Comparison of ENCODE assay signal across 1 fruit fly cellular context in the genomic region with DNA sequence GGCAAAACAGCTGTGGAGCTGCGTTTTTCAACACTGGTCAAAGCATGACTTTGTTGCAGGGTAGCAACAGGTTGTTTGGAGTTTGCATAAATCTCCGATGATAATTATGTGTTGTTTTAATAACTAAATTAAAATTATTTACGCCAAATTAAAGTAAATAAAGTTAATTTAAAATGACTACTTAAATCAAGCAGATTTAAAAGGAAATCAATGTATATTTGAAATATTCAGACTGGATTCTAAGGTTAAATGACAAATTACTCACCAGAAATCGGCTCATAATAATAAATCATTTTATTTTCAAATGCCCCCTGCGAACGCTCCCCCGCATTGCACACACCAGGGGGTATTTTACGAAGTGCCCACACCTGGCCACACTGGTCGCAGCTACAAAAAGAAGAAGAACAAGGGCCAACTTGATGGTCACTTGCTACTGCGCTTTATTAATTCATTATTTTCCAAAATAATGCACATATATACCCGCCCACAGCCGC.
TF ChIP-seq lines count a peak whose summit lies in the region.

A gene (minus strand): TSS at position 40 of the 494 bp plus-strand sequence.
A gene (plus strand): TSS at position 371 of the 494 bp plus-strand sequence.

TF ChIP-seq in whole organism, embryonic, 481 proteins besides CTCF, POLR2A, EP300 and RAD21 (continued from another document and continues in another):
- TF ChIP-seq CG6791 (GFP tag; IDR thresholded peaks at IDR 0.05; lab: Robert Waterston, UW; ENCODE audit: partially characterized antibody) (0 out of 3 replicates have a peak, but pooled peaks have one; percentile 21), luna (GFP tag; optimal IDR thresholded peaks at IDR 0.05; lab: Kevin White, UChicago) (peak; percentile 24), Sry-β (GFP tag; optimal IDR thresholded peaks at IDR 0.05; lab: Kevin White, UChicago) (no peak), CG15479 (GFP tag; optimal IDR thresholded peaks at IDR 0.05; lab: Kevin White, UChicago) (no peak), D (optimal IDR thresholded peaks at IDR 0.05; lab: Kevin White, UChicago) (no peak), D (GFP tag; optimal IDR thresholded peaks at IDR 0.05; lab: Kevin White, UChicago) (peak; percentile 82), CG4707 (GFP tag; optimal IDR thresholded peaks at IDR 0.05; lab: Kevin White, UChicago) (peak; percentile 62), ase (GFP tag; IDR thresholded peaks at IDR 0.05; lab: Robert Waterston, UW) (peak; percentile 93), CG7556 (GFP tag; optimal IDR thresholded peaks at IDR 0.05; lab: Kevin White, UChicago) (peak; percentile 92), CG14667 (GFP tag; IDR thresholded peaks at IDR 0.05; lab: Robert Waterston, UW) (peak; percentile 92), bsh (GFP tag; optimal IDR thresholded peaks at IDR 0.05; lab: Kevin White, UChicago) (peak; percentile 50 to 90), CG16813 (GFP tag; IDR thresholded peaks at IDR 0.05; lab: Robert Waterston, UW; ENCODE audit: partially characterized antibody) (no peak), CG17802 (tag; optimal IDR thresholded peaks at IDR 0.05; lab: Kevin White, UChicago) (peak; percentile 51), pnt (GFP tag; optimal IDR thresholded peaks at IDR 0.05; lab: Kevin White, UChicago) (peak; percentile 62), az2 (GFP tag; optimal IDR thresholded peaks at IDR 0.05; lab: Kevin White, UChicago) (peak; percentile 94), CG18011 (GFP tag; optimal IDR thresholded peaks at IDR 0.05; lab: Kevin White, UChicago) (peak; percentile 75), CG43689 (GFP tag; IDR thresholded peaks at IDR 0.05; lab: Robert Waterston, UW) (peak; percentile 88), dysf (GFP tag; IDR thresholded peaks at IDR 0.05; lab: Robert Waterston, UW) (peak; percentile 95), dan (GFP tag; IDR thresholded peaks at IDR 0.05; lab: Robert Waterston, UW) (peak; percentile 51; the same call in 1 of the 2 replicates), CG12659 (GFP tag; optimal IDR thresholded peaks at IDR 0.05; lab: Kevin White, UChicago) (peak; percentile 96), CG18599 (GFP tag; optimal IDR thresholded peaks at IDR 0.05; lab: Kevin White, UChicago) (peak; percentile 92), Neu2 (GFP tag; optimal IDR thresholded peaks at IDR 0.05; lab: Kevin White, UChicago; ENCODE audit: borderline replicate concordance) (no peak), Doc3 (GFP tag; IDR thresholded peaks at IDR 0.05; lab: Robert Waterston, UW; ENCODE audit: partially characterized antibody) (no peak), fru (optimal IDR thresholded peaks at IDR 0.05; lab: Kevin White, UChicago) (no peak), tin (GFP tag; optimal IDR thresholded peaks at IDR 0.05; lab: Kevin White, UChicago) (peak; percentile 90), jigr1 (GFP tag; IDR thresholded peaks at IDR 0.05; lab: Robert Waterston, UW) (peak; percentile 79), ro (GFP tag; IDR thresholded peaks at IDR 0.05; lab: Robert Waterston, UW) (peak; percentile 86), Taf1 (GFP tag; IDR thresholded peaks at IDR 0.05; lab: Robert Waterston, UW) (peak; percentile 84), E2f2 (GFP tag; IDR thresholded peaks at IDR 0.05; lab: Robert Waterston, UW) (peak; percentile 79), CG12942 (GFP tag; optimal IDR thresholded peaks at IDR 0.05; lab: Kevin White, UChicago) (peak; percentile 92), Dp (GFP tag; optimal IDR thresholded peaks at IDR 0.05; lab: Kevin White, UChicago) (peak; percentile 41), Awh (GFP tag; IDR thresholded peaks at IDR 0.05; lab: Robert Waterston, UW) (peak; percentile 92), CG10321 (GFP tag; IDR thresholded peaks at IDR 0.05; lab: Robert Waterston, UW) (peak; percentile 51; the same call in 1 of the 2 replicates), CG10979 (tag; optimal IDR thresholded peaks at IDR 0.05; lab: Kevin White, UChicago) (peak; percentile 81), Side (GFP tag; optimal IDR thresholded peaks at IDR 0.05; lab: Kevin White, UChicago) (peak; percentile 53), CG8924 (tag; optimal IDR thresholded peaks at IDR 0.05; lab: Kevin White, UChicago) (peak; percentile 95), CG10431 (GFP tag; optimal IDR thresholded peaks at IDR 0.05; lab: Kevin White, UChicago) (peak; percentile 65), CG5180 (GFP tag; optimal IDR thresholded peaks at IDR 0.05; lab: Kevin White, UChicago) (peak; percentile 45), Dip3 (GFP tag; optimal IDR thresholded peaks at IDR 0.05; lab: Kevin White, UChicago) (peak; percentile 81), bcd (GFP tag; optimal IDR thresholded peaks at IDR 0.05; lab: Kevin White, UChicago) (peak; percentile 93), CG17361 (GFP tag; IDR thresholded peaks at IDR 0.05; lab: Robert Waterston, UW) (peak; percentile 98), nerfin-2 (GFP tag; IDR thresholded peaks at IDR 0.05; lab: Robert Waterston, UW; ENCODE audit: partially characterized antibody) (no peak), fd102C (GFP tag; optimal IDR thresholded peaks at IDR 0.05; lab: Kevin White, UChicago) (peak; percentile 43), kah (GFP tag; optimal IDR thresholded peaks at IDR 0.05; lab: Kevin White, UChicago) (peak; percentile 89), B-H1 (GFP tag; IDR thresholded peaks at IDR 0.05; lab: Robert Waterston, UW) (peak; percentile 87), CG14860 (GFP tag; IDR thresholded peaks at IDR 0.05; lab: Robert Waterston, UW; ENCODE audit: partially characterized antibody) (no peak), CG4328 (GFP tag; optimal IDR thresholded peaks at IDR 0.05; lab: Kevin White, UChicago) (peak; percentile 84), CG6813 (GFP tag; optimal IDR thresholded peaks at IDR 0.05; lab: Kevin White, UChicago) (peak; percentile 64), kni (GFP tag; optimal IDR thresholded peaks at IDR 0.05; lab: Kevin White, UChicago) (peak; percentile 36), chif (GFP tag; optimal IDR thresholded peaks at IDR 0.05; lab: Kevin White, UChicago) (peak; percentile 70 to 79), bigmax (GFP tag; optimal IDR thresholded peaks at IDR 0.05; lab: Kevin White, UChicago) (no peak), CG31388 (GFP tag; optimal IDR thresholded peaks at IDR 0.05; lab: Kevin White, UChicago) (peak; percentile 52), Xbp1 (GFP tag; optimal IDR thresholded peaks at IDR 0.05; lab: Kevin White, UChicago) (peak; percentile 97), aop (GFP tag; IDR thresholded peaks at IDR 0.05; lab: Robert Waterston, UW) (peak; percentile 51; the same call in 1 of the 2 replicates), CG4424 (GFP tag; optimal IDR thresholded peaks at IDR 0.05; lab: Kevin White, UChicago) (peak; percentile 92), CkIIα-i1 (GFP tag; IDR thresholded peaks at IDR 0.05; lab: Robert Waterston, UW) (no peak), CG11695 (GFP tag; IDR thresholded peaks at IDR 0.05; lab: Robert Waterston, UW) (peak; percentile 92), Fer2 (tag; optimal IDR thresholded peaks at IDR 0.05; lab: Kevin White, UChicago) (peak; percentile 88), CG2199 (GFP tag; IDR thresholded peaks at IDR 0.05; lab: Robert Waterston, UW) (0 out of 3 replicates have a peak, but pooled peaks have one; percentile 69), unc-4 (GFP tag; IDR thresholded peaks at IDR 0.05; lab: Robert Waterston, UW; ENCODE audit: partially characterized antibody) (no peak), CG12071 (GFP tag; optimal IDR thresholded peaks at IDR 0.05; lab: Kevin White, UChicago) (peak; percentile 61), CG6689 (GFP tag; IDR thresholded peaks at IDR 0.05; lab: Robert Waterston, UW) (peak; percentile 96), MESR4 (GFP tag; optimal IDR thresholded peaks at IDR 0.05; lab: Kevin White, UChicago) (peak; percentile 87), Lpt (GFP tag; optimal IDR thresholded peaks at IDR 0.05; lab: Kevin White, UChicago) (no peak), sc (optimal IDR thresholded peaks at IDR 0.05; lab: Kevin White, UChicago) (no peak), sc (GFP tag; optimal IDR thresholded peaks at IDR 0.05; lab: Kevin White, UChicago) (peak; percentile 81), CG10959 (GFP tag; IDR thresholded peaks at IDR 0.05; lab: Robert Waterston, UW) (peak; percentile 81), CG7963 (GFP tag; IDR thresholded peaks at IDR 0.05; lab: Robert Waterston, UW; ENCODE audit: partially characterized antibody) (no peak), Bdp1 (GFP tag; optimal IDR thresholded peaks at IDR 0.05; lab: Kevin White, UChicago) (peak; percentile 41), CG15514 (GFP tag; optimal IDR thresholded peaks at IDR 0.05; lab: Kevin White, UChicago) (peak; percentile 72), Atf-2 (GFP tag; optimal IDR thresholded peaks at IDR 0.05; lab: Kevin White, UChicago) (peak; percentile 80), sr (GFP tag; IDR thresholded peaks at IDR 0.05; lab: Robert Waterston, UW) (peak; percentile 51; the same call in 1 of the 3 replicates), tll (GFP tag; optimal IDR thresholded peaks at IDR 0.05; lab: Kevin White, UChicago) (peak; percentile 24 to 85), gfzf (GFP tag; optimal IDR thresholded peaks at IDR 0.05; lab: Kevin White, UChicago) (peak; percentile 81), BtbVII (GFP tag; optimal IDR thresholded peaks at IDR 0.05; lab: Kevin White, UChicago) (peak; percentile 74), HmgZ (tag; optimal IDR thresholded peaks at IDR 0.05; lab: Kevin White, UChicago) (peak; percentile 93), lola (GFP tag; optimal IDR thresholded peaks at IDR 0.05; lab: Kevin White, UChicago) (peak in 1 of 3 experiments; percentile 91), kay (GFP tag; optimal IDR thresholded peaks at IDR 0.05; lab: Kevin White, UChicago) (peak; percentile 85), CG15011 (GFP tag; optimal IDR thresholded peaks at IDR 0.05; lab: Kevin White, UChicago) (no peak), CG8089 (GFP tag; optimal IDR thresholded peaks at IDR 0.05; lab: Kevin White, UChicago) (peak; percentile 41), wdn (GFP tag; IDR thresholded peaks at IDR 0.05; lab: Robert Waterston, UW) (peak; percentile 94), Nf-YA (GFP tag; IDR thresholded peaks at IDR 0.05; lab: Robert Waterston, UW) (peak; percentile 77), lbe (GFP tag; optimal IDR thresholded peaks at IDR 0.05; lab: Kevin White, UChicago) (peak; percentile 85), CG4730 (GFP tag; IDR thresholded peaks at IDR 0.05; lab: Robert Waterston, UW) (peak; percentile 92), Hmx (GFP tag; optimal IDR thresholded peaks at IDR 0.05; lab: Kevin White, UChicago) (no peak), CG8765 (GFP tag; IDR thresholded peaks at IDR 0.05; lab: Robert Waterston, UW) (peak; percentile 85; the same call in 1 of the 2 replicates), hth (optimal IDR thresholded peaks at IDR 0.05; lab: Kevin White, UChicago) (no peak), Stat92E (GFP tag; optimal IDR thresholded peaks at IDR 0.05; lab: Kevin White, UChicago) (no peak), usp (GFP tag; optimal IDR thresholded peaks at IDR 0.05; lab: Kevin White, UChicago) (no peak), Tbp (GFP tag; optimal IDR thresholded peaks at IDR 0.05; lab: Kevin White, UChicago) (no peak), trem (tag; optimal IDR thresholded peaks at IDR 0.05; lab: Kevin White, UChicago) (peak; percentile 80), CG17912 (GFP tag; optimal IDR thresholded peaks at IDR 0.05; lab: Kevin White, UChicago) (peak; percentile 40), Meics (GFP tag; optimal IDR thresholded peaks at IDR 0.05; lab: Kevin White, UChicago) (peak; percentile 90), CG16815 (GFP tag; optimal IDR thresholded peaks at IDR 0.05; lab: Kevin White, UChicago) (peak; percentile 92), CG12391 (tag; optimal IDR thresholded peaks at IDR 0.05; lab: Kevin White, UChicago) (peak; percentile 96), peb (GFP tag; IDR thresholded peaks at IDR 0.05; lab: Robert Waterston, UW) (peak; percentile 88), cwo (GFP tag; optimal IDR thresholded peaks at IDR 0.05; lab: Kevin White, UChicago) (peak; percentile 77), sisA (GFP tag; IDR thresholded peaks at IDR 0.05; lab: Robert Waterston, UW) (peak; percentile 93), CG4282 (GFP tag; optimal IDR thresholded peaks at IDR 0.05; lab: Kevin White, UChicago) (peak; percentile 25), CG3847 (GFP tag; IDR thresholded peaks at IDR 0.05; lab: Robert Waterston, UW) (peak; percentile 96), CG6854 (GFP tag; optimal IDR thresholded peaks at IDR 0.05; lab: Kevin White, UChicago) (peak; percentile 41), pros (GFP tag; optimal IDR thresholded peaks at IDR 0.05; lab: Kevin White, UChicago) (no peak), Gsc (GFP tag; IDR thresholded peaks at IDR 0.05; lab: Robert Waterston, UW) (peak; percentile 69), CG4360 (GFP tag; IDR thresholded peaks at IDR 0.05; lab: Robert Waterston, UW) (no peak; the same call in 1 of the 2 replicates), CG2129 (GFP tag; IDR thresholded peaks at IDR 0.05; lab: Robert Waterston, UW; ENCODE audit: partially characterized antibody) (no peak), lilli (GFP tag; optimal IDR thresholded peaks at IDR 0.05; lab: Kevin White, UChicago) (peak; percentile 94), Med (GFP tag; lab: Kevin White, UChicago) (peak; percentile 95), emc (GFP tag; optimal IDR thresholded peaks at IDR 0.05; lab: Kevin White, UChicago) (peak; percentile 52), Hmr (GFP tag; optimal IDR thresholded peaks at IDR 0.05; lab: Kevin White, UChicago) (peak; percentile 96), bab2 (GFP tag; optimal IDR thresholded peaks at IDR 0.05; lab: Kevin White, UChicago) (peak; percentile 80), ems (GFP tag; optimal IDR thresholded peaks at IDR 0.05; lab: Kevin White, UChicago) (peak; percentile 83), CG10462 (GFP tag; optimal IDR thresholded peaks at IDR 0.05; lab: Kevin White, UChicago) (peak; percentile 87), CG11560 (tag; IDR thresholded peaks at IDR 0.05; lab: Robert Waterston, UW) (peak; percentile 78), Gug (GFP tag; IDR thresholded peaks at IDR 0.05; lab: Robert Waterston, UW) (peak; percentile 95), Sox100B (GFP tag; optimal IDR thresholded peaks at IDR 0.05; lab: Kevin White, UChicago) (no peak), CG30403 (GFP tag; optimal IDR thresholded peaks at IDR 0.05; lab: Kevin White, UChicago) (peak; percentile 97), onecut (GFP tag; IDR thresholded peaks at IDR 0.05; lab: Robert Waterston, UW) (peak; percentile 68), pum (GFP tag; optimal IDR thresholded peaks at IDR 0.05; lab: Kevin White, UChicago) (peak; percentile 83), NC2β (GFP tag; optimal IDR thresholded peaks at IDR 0.05; lab: Kevin White, UChicago) (peak; percentile 34), HLH4C (GFP tag; IDR thresholded peaks at IDR 0.05; lab: Robert Waterston, UW; ENCODE audit: partially characterized antibody) (no peak), MBD-R2 (GFP tag; IDR thresholded peaks at IDR 0.05; lab: Robert Waterston, UW) (peak; percentile 61), sqz (GFP tag; optimal IDR thresholded peaks at IDR 0.05; lab: Kevin White, UChicago) (no peak), slou (GFP tag; optimal IDR thresholded peaks at IDR 0.05; lab: Kevin White, UChicago) (peak; percentile 90)
